Fruit fly (Drosophila melanogaster): ENCODE results near the gene CG31097.
A peak's percentile ranks its signal among the peaks of the same experiment; 100 is the strongest.

Gene CG31097

DNA sequence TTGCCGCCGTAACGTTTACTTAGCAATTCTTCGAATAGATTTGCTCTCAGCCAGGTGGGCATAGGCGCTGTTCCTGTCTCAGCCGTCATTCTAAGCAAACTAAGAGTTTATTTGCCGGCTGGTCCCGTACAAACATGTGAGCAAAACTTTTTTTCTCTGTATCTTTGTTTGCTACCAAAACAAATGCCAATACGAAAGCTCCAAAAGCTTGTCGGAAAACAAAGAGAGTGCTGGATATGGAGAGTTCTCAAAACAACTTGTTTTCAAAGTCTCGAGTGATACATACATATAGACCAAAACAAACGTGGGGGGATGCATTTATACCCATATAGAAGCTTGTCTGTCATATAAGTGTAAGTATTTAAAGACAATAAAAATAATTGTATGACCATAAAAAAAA, 18.4 kb upstream of the CG31097 start, which contains the start of gene CG10559:
Gene CG10559, minus strand, starts transcription at position 101 of the 400 bp plus-strand sequence.
- TF ChIP-seq sob (GFP tag; IDR thresholded peaks at IDR 0.05) (no peak), sens (GFP tag) (peak; percentile 18), PHDP (tag; optimal IDR thresholded peaks at IDR 0.05) (peak; percentile 1), CG3163 (GFP tag; optimal IDR thresholded peaks at IDR 0.05) (peak; percentile 44), dmrt99B (tag; optimal IDR thresholded peaks at IDR 0.05) (no peak), CG8290 (GFP tag; optimal IDR thresholded peaks at IDR 0.05) (no peak), CG8290 (tag; optimal IDR thresholded peaks at IDR 0.05) (peak in 1 of 2 experiments; percentile 13), Trl (optimal IDR thresholded peaks at IDR 0.05) (peak in 1 of 2 experiments; percentile 18), Trl (GFP tag; optimal IDR thresholded peaks at IDR 0.05) (no peak), chinmo (GFP tag; IDR thresholded peaks at IDR 0.05; ENCODE audit: partially characterized antibody) (0 out of 4 replicates have a peak, but pooled peaks have one; percentile 24), Med (GFP tag) (peak; percentile 42)

DNA sequence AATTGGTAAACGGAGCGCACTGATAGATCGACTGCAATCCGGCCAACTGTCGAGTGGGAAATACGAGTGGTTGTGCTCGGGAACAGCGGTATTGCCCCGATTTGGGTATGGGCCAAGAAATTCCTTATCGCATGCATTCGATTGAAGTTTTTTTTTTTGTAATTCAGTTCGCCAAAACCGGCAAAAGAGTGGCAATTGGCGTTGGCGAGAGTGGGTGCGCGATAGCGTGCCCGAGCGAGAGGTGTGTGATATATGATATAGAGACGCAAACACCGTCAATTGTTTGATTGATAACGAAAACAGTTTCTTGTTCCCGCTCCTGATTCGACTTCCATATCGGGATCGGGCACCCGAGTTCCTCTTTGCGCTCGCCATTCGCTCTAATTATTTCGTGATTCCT, 16.2 kb upstream of the CG31097 start, which contains the start of gene CG31087:
Gene CG31087, minus strand, starts transcription at position 63 of the 400 bp plus-strand sequence.
- TF ChIP-seq sug (tag; optimal IDR thresholded peaks at IDR 0.05): peak; percentile 15
- no peak for TF ChIP-seq Hr39 (optimal IDR thresholded peaks at IDR 0.05)
- no peak for TF ChIP-seq CG17912 (GFP tag; optimal IDR thresholded peaks at IDR 0.05)
- TF ChIP-seq scrt (GFP tag; optimal IDR thresholded peaks at IDR 0.05): no peak
- TF ChIP-seq CG1602 (GFP tag; optimal IDR thresholded peaks at IDR 0.05): no peak
- peak; percentile 56 for TF ChIP-seq exex (tag; optimal IDR thresholded peaks at IDR 0.05)
- no peak for TF ChIP-seq CG6813 (GFP tag; optimal IDR thresholded peaks at IDR 0.05)
- TF ChIP-seq Hand (GFP tag; optimal IDR thresholded peaks at IDR 0.05): no peak
- no peak for TF ChIP-seq repo (GFP tag; optimal IDR thresholded peaks at IDR 0.05)
- peak; percentile 50 for TF ChIP-seq lab (GFP tag; optimal IDR thresholded peaks at IDR 0.05)
- TF ChIP-seq YL-1 (GFP tag; optimal IDR thresholded peaks at IDR 0.05): no peak
- peak; percentile 2 for TF ChIP-seq sd (tag; optimal IDR thresholded peaks at IDR 0.05)
- TF ChIP-seq Dad (GFP tag; optimal IDR thresholded peaks at IDR 0.05): no peak
- TF ChIP-seq CG10147 (GFP tag; optimal IDR thresholded peaks at IDR 0.05): no peak
- peak; percentile 51 for TF ChIP-seq Deaf1 (tag; optimal IDR thresholded peaks at IDR 0.05)
- TF ChIP-seq CG15269 (tag; optimal IDR thresholded peaks at IDR 0.05): no peak
- TF ChIP-seq Rx (GFP tag; IDR thresholded peaks at IDR 0.05): no peak
- TF ChIP-seq shn (GFP tag; optimal IDR thresholded peaks at IDR 0.05): no peak
- no peak for TF ChIP-seq CG17802 (tag; optimal IDR thresholded peaks at IDR 0.05)
- TF ChIP-seq pita (GFP tag; optimal IDR thresholded peaks at IDR 0.05): no peak
- 0 out of 4 replicates have a peak, but pooled peaks have one; percentile 57 for TF ChIP-seq chinmo (GFP tag; IDR thresholded peaks at IDR 0.05; ENCODE audit: partially characterized antibody)
- peak; percentile 40 for TF ChIP-seq CG12769 (tag; optimal IDR thresholded peaks at IDR 0.05)
- no peak for TF ChIP-seq CG17328 (GFP tag; IDR thresholded peaks at IDR 0.05)
- peak; percentile 67 for TF ChIP-seq sens (GFP tag)
- no peak for TF ChIP-seq CG11696 (GFP tag; IDR thresholded peaks at IDR 0.05)
- TF ChIP-seq slou (GFP tag; optimal IDR thresholded peaks at IDR 0.05): no peak
- no peak for TF ChIP-seq gt (GFP tag; IDR thresholded peaks at IDR 0.05)
- no peak for TF ChIP-seq CG8290 (GFP tag; optimal IDR thresholded peaks at IDR 0.05)
- TF ChIP-seq CG8290 (tag; optimal IDR thresholded peaks at IDR 0.05): no peak
- TF ChIP-seq CG9876 (GFP tag; optimal IDR thresholded peaks at IDR 0.05): no peak
- no peak for TF ChIP-seq CG4424 (GFP tag; optimal IDR thresholded peaks at IDR 0.05)
- TF ChIP-seq grn (GFP tag; optimal IDR thresholded peaks at IDR 0.05): peak; percentile 12
- TF ChIP-seq Side (GFP tag; optimal IDR thresholded peaks at IDR 0.05): no peak

DNA sequence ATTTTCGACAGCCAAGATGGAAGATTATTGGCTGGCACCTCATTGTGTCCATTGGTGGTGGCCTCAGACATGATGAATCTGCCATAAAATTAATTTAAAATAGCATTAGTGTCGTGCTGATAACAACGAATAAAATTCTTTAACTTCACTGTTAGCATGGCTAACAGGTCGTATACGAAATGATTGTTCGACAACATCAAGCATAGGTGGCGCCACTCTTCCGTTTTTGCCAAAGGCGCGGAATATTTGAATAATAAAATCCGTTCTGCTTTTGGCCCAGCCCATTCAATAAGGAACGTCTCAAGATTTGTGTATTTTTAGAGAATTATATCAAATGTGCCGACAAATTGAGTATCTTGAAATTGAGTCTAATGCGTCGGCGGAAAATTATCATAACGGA, 15.0 kb upstream of the CG31097 start:
- peak; percentile 29 for TF ChIP-seq CG15514 (GFP tag; optimal IDR thresholded peaks at IDR 0.05)
- no peak for TF ChIP-seq nerfin-1 (tag; optimal IDR thresholded peaks at IDR 0.05)
- TF ChIP-seq Dp (GFP tag; optimal IDR thresholded peaks at IDR 0.05): peak; percentile 45
- TF ChIP-seq CG3281 (GFP tag; optimal IDR thresholded peaks at IDR 0.05): peak; percentile 11
- TF ChIP-seq stc (GFP tag; IDR thresholded peaks at IDR 0.05): no peak
- TF ChIP-seq CG30431 (GFP tag; optimal IDR thresholded peaks at IDR 0.05): no peak
- TF ChIP-seq caup (GFP tag; optimal IDR thresholded peaks at IDR 0.05; ENCODE audit: severe bottlenecking): peak; percentile 26
- TF ChIP-seq Dip2 (GFP tag; IDR thresholded peaks at IDR 0.05): peak; percentile 84
- TF ChIP-seq Hsf (GFP tag; optimal IDR thresholded peaks at IDR 0.05): no peak
- TF ChIP-seq Med (GFP tag): peak; percentile 70
- TF ChIP-seq Dek (tag; optimal IDR thresholded peaks at IDR 0.05): no peak
- TF ChIP-seq BtbVII (GFP tag; optimal IDR thresholded peaks at IDR 0.05): no peak
